1 worm cellular context compared by ENCODE assay signal in genomic region chrV:10355773-10356335, ce11.
A peak's percentile ranks its signal among the peaks of the same experiment; 100 is the strongest.
TF ChIP-seq lines count a peak whose summit lies in the region.

sluh-7 (minus strand) TSS chrV:10355823.

TF ChIP-seq in whole organism, L1 larva, 84 proteins besides CTCF, POLR2A, EP300 and RAD21 (continued from another document):
- TF ChIP-seq egl-27 (tag; optimal IDR thresholded peaks at IDR 0.05; lab: Kevin White, UChicago) (no peak), C34B4.2 (tag; optimal IDR thresholded peaks at IDR 0.05; lab: Kevin White, UChicago) (no peak), elt-2 (tag; optimal IDR thresholded peaks at IDR 0.05; lab: Kevin White, UChicago) (peak; percentile 65), alr-1 (tag; optimal IDR thresholded peaks at IDR 0.05; lab: Kevin White, UChicago; ENCODE audit: borderline replicate concordance) (no peak), nhr-84 (tag; optimal IDR thresholded peaks at IDR 0.05; lab: Kevin White, UChicago) (no peak), Y116A8C.19 (tag; optimal IDR thresholded peaks at IDR 0.05; lab: Kevin White, UChicago; ENCODE audit: borderline replicate concordance) (peak; percentile 77), zip-4 (GFP tag; optimal IDR thresholded peaks at IDR 0.05; lab: Kevin White, UChicago) (peak; percentile 20), nhr-19 (GFP tag; conservative IDR thresholded peaks at IDR 0.05; lab: Robert Waterston, UW) (peak; percentile 87), mef-2 (tag; optimal IDR thresholded peaks at IDR 0.05; lab: Kevin White, UChicago) (peak; percentile 12), mdl-1 (tag; optimal IDR thresholded peaks at IDR 0.05; lab: Kevin White, UChicago) (peak in 1 of 2 experiments; percentile 35), snpc-4 (tag; optimal IDR thresholded peaks at IDR 0.05; lab: Kevin White, UChicago) (peak; percentile 26), nhr-47 (tag; optimal IDR thresholded peaks at IDR 0.05; lab: Kevin White, UChicago) (peak; percentile 93), efl-1 (optimal IDR thresholded peaks at IDR 0.05; lab: Kevin White, UChicago) (peak; percentile 80 to 95), efl-1 (GFP tag; optimal IDR thresholded peaks at IDR 0.05 in 1 of 2; lab: Kevin White, UChicago) (peak; percentile 95 to 99), nhr-12 (tag; optimal IDR thresholded peaks at IDR 0.05; lab: Kevin White, UChicago) (no peak), F16B12.6 (tag; optimal IDR thresholded peaks at IDR 0.05; lab: Kevin White, UChicago) (peak; percentile 6), zag-1 (tag; optimal IDR thresholded peaks at IDR 0.05; lab: Kevin White, UChicago) (no peak), sox-4 (tag; optimal IDR thresholded peaks at IDR 0.05; lab: Kevin White, UChicago) (peak; percentile 90), unc-130 (tag; optimal IDR thresholded peaks at IDR 0.05; lab: Kevin White, UChicago) (peak; percentile 71), ceh-63 (GFP tag; optimal IDR thresholded peaks at IDR 0.05; lab: Kevin White, UChicago) (no peak), sptf-1 (tag; optimal IDR thresholded peaks at IDR 0.05; lab: Kevin White, UChicago) (no peak), elt-3 (tag; optimal IDR thresholded peaks at IDR 0.05; lab: Kevin White, UChicago) (peak in 2 of 6 experiments; percentile 54 to 71), nhr-77 (tag; optimal IDR thresholded peaks at IDR 0.05; lab: Kevin White, UChicago) (peak; percentile 38)
